Fruit fly (Drosophila melanogaster) whole organism, embryonic: Measurements from ENCODE around the gene CG33191.
A peak's percentile ranks its signal among the peaks of the same experiment; 100 is the strongest.

ENCODE experiments used
- Antp ChIP-seq: fragments of 200-800 bp; sonication (Bioruptor generic); optimal IDR thresholded peaks from 3 replicates; lab custom pipeline; 2016; ENCODE audit warnings: missing biosample characterization, missing genetic modification characterization
- CG12942 ChIP-seq: fragments of 200-800 bp; sonication (Bioruptor generic); optimal IDR thresholded peaks from 3 replicates; lab custom pipeline; 2016; ENCODE audit warnings: missing biosample characterization, missing genetic modification characterization
- CG13287 ChIP-seq: fragments of 200-800 bp; sonication (Bioruptor generic); IDR thresholded peaks from 2 replicates; pipeline ENCODE4 v1.3.6; 2022; ENCODE audit warnings: missing biosample characterization, missing genetic modification characterization; ENCODE audit not compliant: partially characterized antibody
- CG14050 ChIP-seq: fragments of 200-800 bp; sonication (Bioruptor generic); IDR thresholded peaks from 3 replicates; pipeline ENCODE4 v1.3.6; 2022; ENCODE audit warnings: missing biosample characterization, missing genetic modification characterization
- CG15696 ChIP-seq: fragments of 200-800 bp; sonication (Bioruptor generic); optimal IDR thresholded peaks from 2 replicates; lab custom pipeline; 2019; ENCODE audit warnings: missing biosample characterization, mild to moderate bottlenecking, missing genetic modification characterization, moderate library complexity
- CG17361 ChIP-seq: fragments of 200-800 bp; sonication (Bioruptor generic); IDR thresholded peaks from 3 replicates; pipeline ENCODE4 v1.3.6; 2022; ENCODE audit warnings: missing biosample characterization, missing genetic modification characterization
- CG17612 ChIP-seq: fragments of 200-800 bp; sonication (Bioruptor generic); IDR thresholded peaks from 2 replicates; pipeline ENCODE4 v1.3.6; 2022; ENCODE audit warnings: missing biosample characterization, missing genetic modification characterization
- CG17802 ChIP-seq: fragments of 200-800 bp; sonication (Bioruptor generic); optimal IDR thresholded peaks from 2 replicates; lab custom pipeline; 2018; ENCODE audit warnings: missing biosample characterization, mild to moderate bottlenecking, missing genetic modification characterization, moderate library complexity
- CG17829 ChIP-seq: fragments of 200-800 bp; optimal IDR thresholded peaks from 2 replicates; lab custom pipeline; 2019; ENCODE audit warnings: missing biosample characterization, mild to moderate bottlenecking, missing genetic modification characterization, moderate library complexity
- CG2129 ChIP-seq: fragments of 200-800 bp; sonication (Bioruptor generic); IDR thresholded peaks from 2 replicates; pipeline ENCODE4 v1.3.6; 2022; ENCODE audit warnings: missing biosample characterization, missing genetic modification characterization; ENCODE audit not compliant: partially characterized antibody
- CG2678 ChIP-seq: fragments of 200-800 bp; sonication (Bioruptor generic); optimal IDR thresholded peaks from 3 replicates; lab custom pipeline; 2019; ENCODE audit warnings: missing biosample characterization, mild to moderate bottlenecking, missing genetic modification characterization, moderate library complexity
- CG33213 ChIP-seq: fragments of 200-800 bp; sonication (Bioruptor generic); optimal IDR thresholded peaks from 3 replicates; lab custom pipeline; 2016; ENCODE audit warnings: missing biosample characterization, missing genetic modification characterization
- CG3995 ChIP-seq: fragments of 200-800 bp; sonication (Bioruptor generic); optimal IDR thresholded peaks from 3 replicates; lab custom pipeline; 2016; ENCODE audit warnings: missing biosample characterization, missing genetic modification characterization
- CG7963 ChIP-seq: fragments of 200-800 bp; sonication (Bioruptor generic); IDR thresholded peaks from 3 replicates; pipeline ENCODE4 v1.3.6; 2022; ENCODE audit warnings: missing biosample characterization, missing genetic modification characterization; ENCODE audit not compliant: partially characterized antibody
- CG8478 ChIP-seq: fragments of >200 bp; optimal IDR thresholded peaks from 2 replicates; lab custom pipeline; 2018
- CG8765 ChIP-seq: fragments of 200-800 bp; sonication (Bioruptor generic); IDR thresholded peaks from 2 replicates; pipeline ENCODE4 v1.3.6; 2022; ENCODE audit warnings: missing biosample characterization, missing genetic modification characterization
- CG9932 ChIP-seq: fragments of 200-800 bp; sonication (Bioruptor generic); IDR thresholded peaks from 2 replicates; pipeline ENCODE4 v1.3.6; 2022; ENCODE audit warnings: missing biosample characterization, missing genetic modification characterization
- Camta ChIP-seq: fragments of 200-800 bp; sonication (Bioruptor generic); optimal IDR thresholded peaks from 2 replicates; lab custom pipeline; 2016; ENCODE audit warnings: missing biosample characterization, missing genetic modification characterization
- D19B ChIP-seq: fragments of 200-800 bp; sonication (Bioruptor generic); optimal IDR thresholded peaks from 2 replicates; lab custom pipeline; 2017; ENCODE audit warnings: missing biosample characterization, mild to moderate bottlenecking, missing genetic modification characterization
- HLHmδ ChIP-seq: fragments of 200-800 bp; sonication (Bioruptor generic); optimal IDR thresholded peaks from 2 replicates; lab custom pipeline; 2018; ENCODE audit warnings: missing biosample characterization, mild to moderate bottlenecking, missing genetic modification characterization, moderate library complexity
- Hand ChIP-seq: fragments of 200-800 bp; sonication (Bioruptor generic); optimal IDR thresholded peaks from 2 replicates; lab custom pipeline; 2017; ENCODE audit warnings: mild to moderate bottlenecking, missing biosample characterization, missing genetic modification reagents, missing genetic modification characterization
- Hmr ChIP-seq: fragments of 200-800 bp; sonication (Bioruptor generic); optimal IDR thresholded peaks from 3 replicates; lab custom pipeline; 2017; ENCODE audit warnings: mild to moderate bottlenecking, missing biosample characterization, missing genetic modification reagents, missing genetic modification characterization
- Hmx ChIP-seq: fragments of 200-800 bp; sonication (Bioruptor generic); optimal IDR thresholded peaks from 2 replicates; lab custom pipeline; 2016; ENCODE audit warnings: missing biosample characterization, missing genetic modification characterization
- Hr3 ChIP-seq: fragments of 200-800 bp; sonication (Bioruptor generic); optimal IDR thresholded peaks from 3 replicates; lab custom pipeline; 2016; ENCODE audit warnings: missing biosample characterization, missing genetic modification characterization
- Mad ChIP-seq: fragments of 200-800 bp; sonication (Bioruptor generic); optimal IDR thresholded peaks from 2 replicates; lab custom pipeline; 2016; ENCODE audit warnings: missing biosample characterization, missing genetic modification characterization
- Opbp ChIP-seq: fragments of 200-800 bp; sonication (Bioruptor generic); IDR thresholded peaks from 3 replicates; pipeline ENCODE4 v1.3.6; 2022; ENCODE audit warnings: missing biosample characterization, missing genetic modification characterization; ENCODE audit not compliant: partially characterized antibody
- Poxn ChIP-seq: fragments of 200-800 bp; sonication (Bioruptor generic); IDR thresholded peaks from 2 replicates; pipeline ENCODE4 v1.3.6; 2022; ENCODE audit warnings: missing biosample characterization, missing genetic modification characterization
- Ptx1 ChIP-seq: fragments of 200-800 bp; sonication (Bioruptor generic); IDR thresholded peaks from 2 replicates; pipeline ENCODE4 v1.3.6; 2022; ENCODE audit warnings: missing biosample characterization, missing genetic modification characterization
- Sox100B ChIP-seq: fragments of 200-800 bp; sonication (Bioruptor generic); optimal IDR thresholded peaks from 3 replicates; lab custom pipeline; 2018; ENCODE audit warnings: missing biosample characterization, mild to moderate bottlenecking, missing genetic modification characterization
- TFAM ChIP-seq: fragments of 200-800 bp; sonication (Bioruptor generic); optimal IDR thresholded peaks from 2 replicates; lab custom pipeline; 2017; ENCODE audit warnings: missing biosample characterization, missing genetic modification characterization, inconsistent platforms
- Vsx1 ChIP-seq: fragments of 200-800 bp; sonication (Bioruptor generic); optimal IDR thresholded peaks from 2 replicates; lab custom pipeline; 2017; ENCODE audit warnings: missing biosample characterization, mild to moderate bottlenecking, missing genetic modification characterization, missing genetic modification reagents
- bowl ChIP-seq: fragments of 200-800 bp; sonication (Bioruptor generic); IDR thresholded peaks from 2 replicates; pipeline ENCODE4 v1.3.6; 2022; ENCODE audit warnings: missing biosample characterization, missing genetic modification characterization
- br ChIP-seq: fragments of >200 bp; optimal IDR thresholded peaks from 2 replicates; lab custom pipeline; 2017
- ci ChIP-seq: fragments of 200-800 bp; sonication (Bioruptor generic); IDR thresholded peaks from 3 replicates; pipeline ENCODE4 v1.3.6; 2022; ENCODE audit warnings: missing biosample characterization, missing genetic modification characterization
- da ChIP-seq: fragments of 200-800 bp; sonication (Bioruptor generic); optimal IDR thresholded peaks from 2 replicates; lab custom pipeline; 2016; ENCODE audit warnings: missing biosample characterization, missing genetic modification characterization
- dpn ChIP-seq, 2 experiments: fragments of 200-800 bp; sonication (Bioruptor generic); optimal IDR thresholded peaks; 3 replicates each; lab custom pipeline; 2016; ENCODE audit warnings: missing biosample characterization in 2 of 2, missing genetic modification characterization in 2 of 2
- esg ChIP-seq: fragments of 200-800 bp; sonication (Bioruptor generic); conservative IDR thresholded peaks from 2 replicates; pipeline ENCODE4 v1.3.6; 2022; ENCODE audit warnings: missing biosample characterization, missing genetic modification characterization
- ftz-f1 ChIP-seq: fragments of 200-800 bp; sonication (Bioruptor generic); optimal IDR thresholded peaks from 2 replicates; lab custom pipeline; 2016; ENCODE audit warnings: missing biosample characterization, missing genetic modification characterization
- gcm2 ChIP-seq: fragments of 200-800 bp; sonication (Bioruptor generic); optimal IDR thresholded peaks from 2 replicates; lab custom pipeline; 2016; ENCODE audit warnings: missing biosample characterization, missing genetic modification characterization
- grau ChIP-seq: fragments of 200-800 bp; optimal IDR thresholded peaks from 3 replicates; lab custom pipeline; 2019; ENCODE audit warnings: missing biosample characterization, mild to moderate bottlenecking, missing genetic modification characterization, moderate library complexity
- h ChIP-seq: fragments of >200 bp; optimal IDR thresholded peaks from 2 replicates; lab custom pipeline; 2017
- hbn ChIP-seq: fragments of 200-800 bp; sonication (Bioruptor generic); IDR thresholded peaks from 2 replicates; pipeline ENCODE4 v1.3.6; 2022; ENCODE audit warnings: missing biosample characterization, missing genetic modification characterization; ENCODE audit not compliant: partially characterized antibody
- hth ChIP-seq: fragments of >200 bp; optimal IDR thresholded peaks from 2 replicates; lab custom pipeline; 2017; ENCODE audit warnings: inconsistent platforms
- kah ChIP-seq: fragments of 200-800 bp; sonication (Bioruptor generic); optimal IDR thresholded peaks from 2 replicates; lab custom pipeline; 2018; ENCODE audit warnings: missing biosample characterization, mild to moderate bottlenecking, missing genetic modification characterization
- luna ChIP-seq: fragments of 200-800 bp; sonication (Bioruptor generic); optimal IDR thresholded peaks from 2 replicates; lab custom pipeline; 2016; ENCODE audit warnings: missing biosample characterization, missing genetic modification characterization
- onecut ChIP-seq: fragments of 200-800 bp; sonication (Bioruptor generic); IDR thresholded peaks from 2 replicates; pipeline ENCODE4 v1.3.6; 2022; ENCODE audit warnings: missing biosample characterization, missing genetic modification characterization
- peb ChIP-seq: fragments of 200-800 bp; sonication (Bioruptor generic); IDR thresholded peaks from 2 replicates; pipeline ENCODE4 v1.3.6; 2022; ENCODE audit warnings: missing biosample characterization, missing genetic modification characterization
- pum ChIP-seq: fragments of 200-800 bp; sonication (Bioruptor generic); optimal IDR thresholded peaks from 2 replicates; lab custom pipeline; 2016; ENCODE audit warnings: missing biosample characterization, missing genetic modification characterization
- row ChIP-seq: fragments of 200-800 bp; sonication (Bioruptor generic); IDR thresholded peaks from 3 replicates; pipeline ENCODE4 v1.3.6; 2022; ENCODE audit warnings: missing biosample characterization, missing genetic modification characterization
- slbo ChIP-seq: fragments of 200-800 bp; sonication (Bioruptor generic); IDR thresholded peaks from 2 replicates; pipeline ENCODE4 v1.3.6; 2022; ENCODE audit warnings: missing biosample characterization, missing genetic modification characterization
- twi ChIP-seq: fragments of 200-800 bp; optimal IDR thresholded peaks from 2 replicates; lab custom pipeline; 2019; ENCODE audit warnings: missing biosample characterization, mild to moderate bottlenecking, missing genetic modification characterization, moderate library complexity
- zen2 ChIP-seq: fragments of 200-800 bp; sonication (Bioruptor generic); IDR thresholded peaks from 3 replicates; pipeline ENCODE4 v1.3.6; 2022; ENCODE audit warnings: missing biosample characterization, missing genetic modification characterization; ENCODE audit not compliant: partially characterized antibody
- zf30C ChIP-seq: fragments of 200-800 bp; sonication (Bioruptor generic); optimal IDR thresholded peaks from 3 replicates; lab custom pipeline; 2018; ENCODE audit warnings: missing biosample characterization, mild to moderate bottlenecking, missing genetic modification characterization

CG33191 gene

DNA sequence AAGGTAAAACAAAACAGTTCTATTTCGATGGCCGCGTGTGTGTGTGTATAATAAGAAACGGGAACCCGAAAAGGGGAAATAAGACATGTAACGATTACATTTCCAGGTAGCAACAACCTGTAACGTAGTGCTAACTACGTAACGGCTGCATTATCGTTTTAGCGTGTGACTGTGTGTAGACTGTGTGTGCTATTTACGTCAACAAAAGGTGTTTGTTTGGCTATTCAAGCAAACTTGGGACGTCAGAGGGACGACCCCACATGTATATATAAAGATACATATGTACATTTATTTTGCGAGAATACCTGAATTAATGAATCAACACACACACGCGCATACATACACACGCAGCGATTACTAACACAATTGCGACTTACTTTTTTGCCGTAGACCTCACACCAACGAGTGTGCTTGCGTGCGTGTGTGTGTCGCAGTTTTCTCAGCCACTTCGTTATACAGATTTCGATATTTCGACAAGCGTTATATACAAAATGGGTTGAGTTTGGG is 39.9 kb upstream of the CG33191 start (continued):
- TF ChIP-seq CG17829 (tag; lab: Kevin White, UChicago) (no peak), da (GFP tag; lab: Kevin White, UChicago) (no peak), CG8765 (GFP tag; lab: Robert Waterston, UW) (no peak), Vsx1 (no peak), onecut (GFP tag; lab: Robert Waterston, UW) (peak; percentile 4; the same call in 1 of the 2 replicates), CG8478 (lab: Kevin White, UChicago) (no peak), Mad (peak; percentile 13), CG13287 (no peak; the same call in 1 of the 2 replicates), Sox100B (GFP tag; lab: Kevin White, UChicago) (no peak), twi (tag; lab: Kevin White, UChicago) (no peak), CG14050 (GFP tag; lab: Robert Waterston, UW) (no peak), ci (GFP tag; lab: Robert Waterston, UW) (peak; percentile 59; the same call in 2 of the 3 replicates), esg (GFP tag; lab: Robert Waterston, UW) (no peak), gcm2 (GFP tag; lab: Kevin White, UChicago) (peak; percentile 26), Antp (GFP tag; lab: Kevin White, UChicago) (no peak), br (lab: Kevin White, UChicago) (no peak), dpn (GFP tag; optimal IDR thresholded peaks at IDR 0.05; lab: Kevin White, UChicago) (no peak), hbn (GFP tag; lab: Robert Waterston, UW) (no peak), peb (no peak), pum (GFP tag; lab: Kevin White, UChicago) (no peak), h (lab: Kevin White, UChicago) (no peak), Camta (GFP tag; lab: Kevin White, UChicago) (no peak), Hmx (GFP tag; lab: Kevin White, UChicago) (no peak), CG2678 (tag; lab: Kevin White, UChicago) (peak; percentile 42), TFAM (no peak), CG33213 (GFP tag; lab: Kevin White, UChicago) (peak; percentile 35), Ptx1 (GFP tag; lab: Robert Waterston, UW) (no peak), CG2129 (no peak), CG12942 (GFP tag; lab: Kevin White, UChicago) (no peak), CG15696 (tag; lab: Kevin White, UChicago) (peak; percentile 48), kah (GFP tag; lab: Kevin White, UChicago) (no peak), D19B (GFP tag; lab: Kevin White, UChicago) (no peak), CG7963 (GFP tag; lab: Robert Waterston, UW) (no peak), zf30C (no peak), Poxn (GFP tag; lab: Robert Waterston, UW) (no peak), luna (GFP tag; lab: Kevin White, UChicago) (no peak), CG17612 (GFP tag; lab: Robert Waterston, UW) (no peak), zen2 (GFP tag; lab: Robert Waterston, UW) (no peak), Hand (no peak), Opbp (GFP tag; lab: Robert Waterston, UW) (0 out of 3 replicates have a peak, but pooled peaks have one; percentile 7), CG9932 (peak; percentile 32; the same call in 1 of the 2 replicates), grau (no peak), hth (lab: Kevin White, UChicago) (no peak), bowl (GFP tag; lab: Robert Waterston, UW) (no peak), CG17802 (tag; lab: Kevin White, UChicago) (no peak), Hr3 (GFP tag; lab: Kevin White, UChicago) (no peak), CG17361 (GFP tag; lab: Robert Waterston, UW) (no peak), ftz-f1 (GFP tag; lab: Kevin White, UChicago) (no peak), row (GFP tag; lab: Robert Waterston, UW) (peak; percentile 23; the same call in 1 of the 3 replicates), HLHmδ (GFP tag; lab: Kevin White, UChicago) (no peak), Hmr (peak; percentile 48), CG3995 (no peak), slbo (GFP tag; lab: Robert Waterston, UW) (no peak; the same call in 1 of the 2 replicates)
